Worm (Caenorhabditis elegans) whole organism, mixed stage, embryonic: ENCODE measurements around the gene F44E5.17.

Experiments
- M03D4.4 ChIP-seq: sonication (generic microtip); optimal IDR thresholded peaks from 2 replicates; lab custom pipeline; 2017; ENCODE audit warnings: mild to moderate bottlenecking, missing genetic modification characterization, missing compliant biosample characterization
- bed-3 ChIP-seq: fragments of 200-800 bp; sonication (Bioruptor generic); optimal IDR thresholded peaks from 3 replicates; lab custom pipeline; 2018; ENCODE audit warnings: mild to moderate bottlenecking, missing genetic modification characterization, moderate library complexity, missing compliant biosample characterization
- blmp-1 ChIP-seq: fragments of 150-350 bp; optimal IDR thresholded peaks from 2 replicates; lab custom pipeline; 2014; ENCODE audit warnings: missing biosample characterization, missing genetic modification characterization
- ceh-39 ChIP-seq: fragments of 150-350 bp; optimal IDR thresholded peaks from 2 replicates; lab custom pipeline; 2014; ENCODE audit warnings: missing biosample characterization, missing genetic modification characterization
- ceh-43 ChIP-seq: fragments of 200-800 bp; sonication (Bioruptor generic); optimal IDR thresholded peaks from 2 replicates; lab custom pipeline; 2018; ENCODE audit warnings: mild to moderate bottlenecking, missing genetic modification characterization, moderate library complexity, missing compliant biosample characterization
- ceh-83 ChIP-seq: fragments of 200-800 bp; sonication (Bioruptor generic); optimal IDR thresholded peaks from 2 replicates; lab custom pipeline; 2018; ENCODE audit warnings: mild to moderate bottlenecking, missing genetic modification characterization, missing compliant biosample characterization
- ces-1 ChIP-seq: fragments of 150-350 bp; optimal IDR thresholded peaks from 2 replicates; lab custom pipeline; 2014; ENCODE audit warnings: missing biosample characterization, missing genetic modification reagents, missing genetic modification characterization
- cnd-1 ChIP-seq: fragments of 200-800 bp; sonication (Bioruptor generic); optimal IDR thresholded peaks from 2 replicates; lab custom pipeline; 2018; ENCODE audit warnings: mild to moderate bottlenecking, missing genetic modification characterization, missing compliant biosample characterization
- elt-1 ChIP-seq: sonication (generic microtip); optimal IDR thresholded peaks from 2 replicates; lab custom pipeline; 2017; ENCODE audit warnings: missing genetic modification characterization, mild to moderate bottlenecking, missing compliant biosample characterization, antibody characterized with exemption, moderate library complexity, borderline replicate concordance; ENCODE audit not compliant: insufficient read depth
- flh-1 ChIP-seq: fragments of 200-800 bp; sonication (Bioruptor generic); optimal IDR thresholded peaks from 2 replicates; lab custom pipeline; 2018; ENCODE audit warnings: mild to moderate bottlenecking, missing genetic modification characterization, moderate library complexity, missing compliant biosample characterization
- ham-2 ChIP-seq: fragments of 200-800 bp; sonication (Bioruptor generic); optimal IDR thresholded peaks from 2 replicates; lab custom pipeline; 2018; ENCODE audit warnings: mild to moderate bottlenecking, missing genetic modification characterization, missing compliant biosample characterization
- hlh-1 ChIP-seq: fragments of 150-350 bp; optimal IDR thresholded peaks from 2 replicates; lab custom pipeline; 2014; ENCODE audit warnings: missing biosample characterization, missing genetic modification reagents, missing genetic modification characterization
- lin-13 ChIP-seq: fragments of 150-350 bp; optimal IDR thresholded peaks from 2 replicates; lab custom pipeline; 2014; ENCODE audit warnings: missing biosample characterization, missing genetic modification characterization
- lin-32 ChIP-seq: fragments of 200-800 bp; sonication (Bioruptor generic); optimal IDR thresholded peaks from 2 replicates; lab custom pipeline; 2018; ENCODE audit warnings: mild to moderate bottlenecking, missing genetic modification characterization, missing compliant biosample characterization
- lsy-2 ChIP-seq: fragments of 150-350 bp; optimal IDR thresholded peaks from 2 replicates; lab custom pipeline; 2014; ENCODE audit warnings: missing biosample characterization, missing genetic modification characterization
- mep-1 ChIP-seq: fragments of 150-350 bp; optimal IDR thresholded peaks from 2 replicates; lab custom pipeline; 2017; ENCODE audit warnings: missing biosample characterization, missing genetic modification reagents, missing genetic modification characterization, inconsistent platforms
- nhr-12 ChIP-seq: fragments of 150-350 bp; optimal IDR thresholded peaks from 2 replicates; lab custom pipeline; 2014; ENCODE audit warnings: missing biosample characterization, missing genetic modification characterization
- nhr-2 ChIP-seq: fragments of 150-350 bp; optimal IDR thresholded peaks from 2 replicates; lab custom pipeline; 2014; ENCODE audit warnings: missing biosample characterization, missing genetic modification characterization
- nhr-237 ChIP-seq: fragments of 150-350 bp; optimal IDR thresholded peaks from 2 replicates; lab custom pipeline; 2014; ENCODE audit warnings: missing biosample characterization, missing genetic modification characterization
- nhr-28 ChIP-seq: fragments of 150-350 bp; optimal IDR thresholded peaks from 2 replicates; lab custom pipeline; 2014; ENCODE audit warnings: missing biosample characterization, missing genetic modification characterization
- nhr-76 ChIP-seq: sonication (generic microtip); optimal IDR thresholded peaks from 2 replicates; lab custom pipeline; 2017; ENCODE audit warnings: missing biosample characterization, missing genetic modification characterization
- pha-4 ChIP-seq: fragments of 150-350 bp; optimal IDR thresholded peaks from 2 replicates; lab custom pipeline; 2018; ENCODE audit warnings: missing biosample characterization, missing genetic modification reagents, missing genetic modification characterization
- sem-2 ChIP-seq: fragments of 200-800 bp; sonication (Bioruptor generic); optimal IDR thresholded peaks from 2 replicates; lab custom pipeline; 2018; ENCODE audit warnings: mild to moderate bottlenecking, missing genetic modification characterization, missing compliant biosample characterization
- snpc-4 ChIP-seq: fragments of 150-350 bp; optimal IDR thresholded peaks from 2 replicates; lab custom pipeline; 2014; ENCODE audit warnings: missing biosample characterization, missing genetic modification characterization
- sptf-1 ChIP-seq: sonication (generic microtip); optimal IDR thresholded peaks from 2 replicates; lab custom pipeline; 2017; ENCODE audit warnings: mild to moderate bottlenecking, missing genetic modification characterization, moderate library complexity, missing compliant biosample characterization
- unc-120 ChIP-seq: sonication (generic microtip); optimal IDR thresholded peaks from 2 replicates; lab custom pipeline; 2017; ENCODE audit warnings: missing genetic modification characterization, missing compliant biosample characterization; ENCODE audit not compliant: poor library complexity, severe bottlenecking
- unc-39 ChIP-seq: fragments of 150-350 bp; optimal IDR thresholded peaks from 2 replicates; lab custom pipeline; 2014; ENCODE audit warnings: missing biosample characterization, missing genetic modification characterization
- unc-62 ChIP-seq: fragments of 150-350 bp; optimal IDR thresholded peaks from 2 replicates; lab custom pipeline; 2014; ENCODE audit warnings: missing biosample characterization, missing genetic modification reagents, missing genetic modification characterization
- zip-8 ChIP-seq: fragments of 150-350 bp; optimal IDR thresholded peaks from 2 replicates; lab custom pipeline; 2014; ENCODE audit warnings: missing biosample characterization, missing genetic modification characterization
- ztf-11 ChIP-seq: fragments of 150-350 bp; optimal IDR thresholded peaks from 2 replicates; lab custom pipeline; 2014; ENCODE audit warnings: missing biosample characterization, missing genetic modification characterization

F44E5.17 gene

DNA sequence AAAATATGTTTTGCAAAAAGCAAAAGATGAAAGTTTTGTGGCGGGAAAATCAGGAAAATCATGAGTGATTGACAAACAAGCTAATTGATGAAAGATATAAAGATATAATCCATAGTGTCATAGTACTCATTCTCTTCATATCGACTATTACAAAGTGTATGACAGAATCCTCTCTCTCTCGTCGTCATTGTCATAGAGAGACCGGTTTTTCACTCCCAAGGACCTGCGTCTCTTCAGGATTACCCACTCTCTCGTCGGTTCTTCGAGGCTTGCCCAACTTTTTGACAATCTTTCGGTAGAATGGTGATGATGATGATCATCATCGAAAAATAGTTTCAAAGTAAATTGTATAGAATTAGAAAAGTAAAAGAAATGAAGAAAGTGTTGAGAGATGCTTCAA is 11.0 kb downstream of the F44E5.17 start:
- TF ChIP-seq M03D4.4 (tag; lab: Kevin White, UChicago) (no peak), cnd-1 (tag; lab: Kevin White, UChicago) (no peak), unc-120 (peak; percentile 29), nhr-12 (no peak), ceh-39 (tag; lab: Kevin White, UChicago) (no peak), lin-32 (GFP tag; lab: Kevin White, UChicago) (no peak), unc-62 (peak; percentile 87), lsy-2 (no peak), nhr-76 (tag; lab: Kevin White, UChicago) (no peak), snpc-4 (tag; lab: Kevin White, UChicago) (no peak)

DNA sequence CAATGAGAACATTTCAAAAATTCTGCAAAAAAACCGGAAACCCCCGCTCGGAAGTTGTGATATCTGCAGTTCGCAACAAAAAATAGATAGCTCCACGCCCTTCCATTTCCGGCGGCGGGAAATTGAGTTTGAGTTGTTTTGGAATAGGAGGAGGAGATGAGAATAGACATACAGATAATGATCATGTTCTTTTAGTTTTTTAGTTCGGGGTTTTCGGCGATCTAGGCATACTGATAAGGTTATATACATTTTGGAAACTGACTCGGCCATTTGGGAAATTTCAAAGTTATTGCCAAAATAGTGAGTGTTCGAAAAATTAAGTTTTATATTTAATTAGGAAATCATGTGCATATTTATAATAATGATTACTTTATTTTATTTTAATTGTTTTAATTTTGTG is 14.5 kb downstream of the F44E5.17 start:
- TF ChIP-seq elt-1 (tag; lab: Kevin White, UChicago) (peak; percentile 53), zip-8 (tag; lab: Kevin White, UChicago) (no peak)

DNA sequence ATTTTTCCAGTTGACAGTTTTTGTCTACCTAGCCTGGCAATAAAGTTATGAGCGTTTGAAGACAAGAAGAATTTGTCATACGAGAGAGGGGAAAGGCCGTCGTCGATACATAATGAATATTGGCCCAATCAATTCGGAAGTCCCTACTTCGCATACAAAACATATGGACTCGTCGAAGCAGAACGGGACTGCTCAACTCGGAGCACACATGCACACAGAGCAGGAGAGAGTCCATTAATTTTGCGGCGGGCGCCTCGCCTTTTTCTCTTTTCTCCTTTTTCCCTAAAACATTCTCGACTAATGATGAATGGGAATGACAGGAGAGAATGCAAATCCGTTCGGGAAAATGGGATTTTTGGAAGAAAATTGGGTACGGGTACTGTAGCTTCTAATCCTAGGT is 15.9 kb downstream of the F44E5.17 start, which contains the start of gene F13D12.8:
F13D12.8 (minus strand) TSS at position 82 of the 400 bp plus-strand sequence.
- TF ChIP-seq ces-1 (GFP tag; lab: Kevin White, UChicago), result peak; percentile 39
- TF ChIP-seq lin-13 (tag; lab: Kevin White, UChicago), result no peak

DNA sequence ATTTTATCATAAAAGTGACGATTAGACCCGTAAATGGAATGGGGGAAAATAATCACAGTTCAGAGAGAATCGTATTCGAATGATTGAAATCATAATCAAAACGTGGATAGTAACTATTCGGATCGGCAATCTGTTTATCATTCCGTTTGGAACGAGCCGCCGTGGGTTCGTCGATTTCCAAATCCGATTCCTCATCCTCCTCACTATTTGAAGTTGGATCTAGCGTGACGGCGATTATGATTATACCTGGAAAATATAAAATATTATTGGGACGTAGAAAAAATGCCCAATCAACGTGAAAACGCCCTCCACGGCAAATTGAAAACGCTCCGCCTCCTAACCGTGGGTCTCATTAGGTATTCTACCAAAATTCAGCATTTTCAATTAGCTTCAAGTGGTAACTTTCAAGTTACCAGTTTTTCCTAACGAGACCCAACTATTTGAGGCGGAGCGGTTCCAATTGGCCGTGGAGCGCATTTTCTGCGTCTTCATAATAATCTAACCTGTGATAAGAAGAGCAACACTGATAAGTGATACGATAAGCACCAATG is 17.1 kb downstream of the F44E5.17 start:
- no peak for TF ChIP-seq pha-4
- TF ChIP-seq bed-3, result no peak
- TF ChIP-seq ceh-83 (GFP tag; lab: Kevin White, UChicago), result no peak
- no peak for TF ChIP-seq ham-2 (GFP tag; lab: Kevin White, UChicago)
- TF ChIP-seq mep-1, result no peak
- TF ChIP-seq lsy-2, result no peak
- no peak for TF ChIP-seq sptf-1
- TF ChIP-seq nhr-237 (tag; lab: Kevin White, UChicago), result no peak

DNA sequence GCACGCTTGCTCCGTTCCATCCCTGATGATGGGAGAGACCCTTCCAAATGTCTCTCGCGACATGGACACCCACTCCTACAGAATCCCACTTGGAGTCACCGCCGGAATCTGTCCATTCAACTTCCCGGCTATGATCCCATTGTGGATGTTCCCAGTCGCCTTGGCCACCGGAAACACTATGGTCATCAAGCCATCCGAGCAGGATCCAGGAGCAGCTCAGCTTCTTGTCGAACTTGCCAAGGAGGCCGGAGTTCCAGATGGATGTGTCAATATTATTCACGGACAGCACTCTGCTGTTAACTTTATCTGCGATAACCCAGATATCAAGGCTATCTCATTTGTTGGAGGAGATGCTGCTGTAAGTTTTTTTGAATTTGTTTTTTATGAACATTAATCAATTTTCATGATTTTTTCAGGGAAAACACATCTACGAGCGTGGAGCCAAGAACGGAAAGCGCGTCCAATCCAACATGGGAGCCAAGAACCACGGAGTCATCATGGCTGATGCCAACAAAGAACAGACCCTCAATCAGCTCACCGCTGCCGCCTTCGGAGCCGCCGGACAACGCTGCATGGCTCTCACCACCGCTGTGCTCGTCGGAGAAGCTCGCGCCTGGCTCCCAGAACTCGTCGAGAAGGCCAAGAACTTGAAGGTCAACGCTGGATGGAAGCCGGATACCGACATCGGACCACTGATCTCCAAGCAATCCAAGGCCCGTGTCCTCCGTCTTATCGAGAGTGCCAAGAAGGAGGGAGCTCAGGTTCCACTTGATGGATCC is 18.4 kb downstream of the F44E5.17 start:
- TF ChIP-seq mep-1 (no peak), zip-8 (tag; lab: Kevin White, UChicago) (no peak), nhr-28 (tag; lab: Kevin White, UChicago) (no peak), cnd-1 (tag; lab: Kevin White, UChicago) (no peak), nhr-2 (tag; lab: Kevin White, UChicago) (no peak), flh-1 (no peak), blmp-1 (tag; lab: Kevin White, UChicago) (no peak), pha-4 (no peak), nhr-237 (tag; lab: Kevin White, UChicago) (no peak), lsy-2 (no peak), sem-2 (GFP tag; lab: Kevin White, UChicago) (no peak), ztf-11 (tag; lab: Kevin White, UChicago) (no peak), unc-39 (tag; lab: Kevin White, UChicago) (no peak), nhr-76 (tag; lab: Kevin White, UChicago) (no peak), elt-1 (tag; lab: Kevin White, UChicago) (no peak), lin-13 (tag; lab: Kevin White, UChicago) (no peak)
- TF ChIP-seq, all 35 proteins: peak for 0

DNA sequence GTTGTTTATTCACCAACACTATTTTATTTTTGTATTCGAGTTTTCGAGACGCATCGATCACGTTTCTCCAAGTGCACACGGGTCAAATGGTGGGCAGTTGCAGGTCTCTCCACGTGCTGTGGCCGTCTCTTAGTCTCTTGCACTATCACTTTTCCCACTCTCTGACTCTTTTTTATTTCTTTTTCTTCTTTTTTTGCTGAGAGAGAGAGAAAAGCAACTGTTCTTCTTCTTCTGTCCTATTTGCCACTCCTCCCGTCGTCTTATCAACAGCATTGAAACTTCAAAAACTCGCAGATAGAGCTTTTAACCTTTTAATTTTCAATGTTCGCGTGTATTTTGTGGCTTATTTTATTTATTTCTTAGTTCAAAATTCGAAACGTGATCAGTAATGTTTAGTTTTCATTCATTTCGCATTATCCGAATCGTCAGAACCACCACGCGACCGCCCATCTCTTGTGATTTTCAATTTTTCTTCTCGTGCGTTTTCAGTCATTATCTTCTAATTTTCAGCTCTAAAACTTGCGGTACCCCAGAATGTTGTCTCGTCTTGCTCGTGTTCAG is 19.8 kb downstream of the F44E5.17 start, which contains the start of gene alh-8:
alh-8 (plus strand) TSS at position 511 of the 561 bp plus-strand sequence.
- TF ChIP-seq unc-120, result peak; percentile 45
- no peak for TF ChIP-seq ceh-43 (GFP tag; lab: Kevin White, UChicago)
- peak; percentile 91 for TF ChIP-seq hlh-1
